Fruit fly (Drosophila melanogaster): ENCODE data around the gene CG42819.

DNA sequence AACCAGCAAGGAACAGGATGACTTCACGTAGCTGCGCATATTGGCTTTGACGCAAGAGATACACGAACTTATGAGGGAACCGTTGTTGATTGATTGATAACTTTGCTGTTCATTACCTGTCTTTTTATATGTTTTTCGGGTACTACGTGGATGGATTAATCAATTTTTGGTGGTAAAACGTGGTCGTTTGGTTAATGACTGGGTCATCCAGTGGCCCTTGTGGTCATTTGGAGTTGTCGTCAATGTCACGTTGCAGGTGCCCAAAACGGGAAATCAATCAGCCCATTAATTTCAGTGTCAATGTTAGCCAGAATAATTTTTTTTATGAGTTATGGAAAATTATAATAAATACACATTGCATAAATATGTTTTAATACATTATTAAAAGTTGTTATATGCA, at the start of gene CG42819:
- TF ChIP-seq CG8478 (optimal IDR thresholded peaks at IDR 0.05) (no peak), CTCF (optimal IDR thresholded peaks at IDR 0.05) (no peak)

Data from S2 (cell line).